Fruit fly (Drosophila melanogaster) whole organism, wandering third instar larva: ENCODE measurements around the gene cad.

ENCODE experiments used
- Abd-B ChIP-seq: fragments of >200 bp; optimal IDR thresholded peaks from 2 replicates; lab custom pipeline; 2017; ENCODE audit warnings: missing biosample characterization, missing genetic modification characterization
- CG32264 ChIP-seq: fragments of 200-800 bp; sonication (Bioruptor generic); optimal IDR thresholded peaks from 2 replicates; lab custom pipeline; 2016; ENCODE audit warnings: missing biosample characterization, missing genetic modification characterization
- CG9705 ChIP-seq: fragments of 200-800 bp; sonication (Bioruptor generic); optimal IDR thresholded peaks from 2 replicates; lab custom pipeline; 2018; ENCODE audit warnings: missing biosample characterization, mild to moderate bottlenecking, missing genetic modification characterization
- CrebA ChIP-seq: fragments of 200-800 bp; sonication (Bioruptor generic); optimal IDR thresholded peaks from 2 replicates; lab custom pipeline; 2016; ENCODE audit warnings: missing biosample characterization, mild to moderate bottlenecking, missing genetic modification characterization, borderline replicate concordance
- Dfd ChIP-seq: fragments of >200 bp; optimal IDR thresholded peaks from 2 replicates; lab custom pipeline; 2017; ENCODE audit warnings: missing biosample characterization, missing genetic modification characterization
- Dif ChIP-seq: fragments of 200-275, 200-300 bp; sonication (Bioruptor generic); optimal IDR thresholded peaks from 2 replicates; lab custom pipeline; 2018; ENCODE audit warnings: missing biosample characterization, missing genetic modification characterization; ENCODE audit not compliant: partially characterized antibody
- GATAd ChIP-seq: sonication (Bioruptor generic); optimal IDR thresholded peaks from 2 replicates; lab custom pipeline; 2016; ENCODE audit warnings: missing biosample characterization, missing genetic modification characterization
- HLH106 ChIP-seq: fragments of 200-800 bp; optimal IDR thresholded peaks from 3 replicates; lab custom pipeline; 2019; ENCODE audit warnings: missing biosample characterization, mild to moderate bottlenecking, missing genetic modification characterization, moderate library complexity
- Hnf4 ChIP-seq: fragments of 200-800 bp; sonication (Bioruptor generic); optimal IDR thresholded peaks from 2 replicates; lab custom pipeline; 2016; ENCODE audit warnings: missing biosample characterization, mild to moderate bottlenecking, missing genetic modification characterization
- Hr78 ChIP-seq: fragments of >200 bp; optimal IDR thresholded peaks from 2 replicates; lab custom pipeline; 2017; ENCODE audit warnings: missing biosample characterization, missing genetic modification characterization
- Hr83 ChIP-seq: fragments of 200-300 bp; sonication (Bioruptor generic); optimal IDR thresholded peaks from 2 replicates; lab custom pipeline; 2016; ENCODE audit warnings: missing biosample characterization, mild to moderate bottlenecking, missing genetic modification characterization, moderate library complexity; ENCODE audit not compliant: poor library complexity, severe bottlenecking
- Jra ChIP-seq: sonication (Bioruptor generic); optimal IDR thresholded peaks from 2 replicates; lab custom pipeline; 2016; ENCODE audit warnings: missing biosample characterization, missing genetic modification characterization
- Mio ChIP-seq: sonication (Bioruptor generic); optimal IDR thresholded peaks from 2 replicates; lab custom pipeline; 2016; ENCODE audit warnings: missing biosample characterization, missing genetic modification characterization
- Myc ChIP-seq: fragments of >200 bp; optimal IDR thresholded peaks from 2 replicates; lab custom pipeline; 2017
- N ChIP-seq: fragments of >200 bp; optimal IDR thresholded peaks from 2 replicates; lab custom pipeline; 2018; ENCODE audit warnings: missing biosample characterization, missing external identifiers, missing genetic modification characterization
- OdsH ChIP-seq: fragments of 200-800 bp; sonication (Bioruptor generic); optimal IDR thresholded peaks from 2 replicates; lab custom pipeline; 2016; ENCODE audit warnings: missing biosample characterization, mild to moderate bottlenecking, missing genetic modification characterization
- Rel ChIP-seq, 2 experiments: fragments of 200-800 bp; sonication (Bioruptor generic) in 1 of 2; optimal IDR thresholded peaks; 2 replicates in 1 of 2; 3 replicates in 1 of 2; lab custom pipeline; 2016 to 2019; ENCODE audit warnings: mild to moderate bottlenecking in 2 of 2, missing biosample characterization in 2 of 2, missing genetic modification characterization in 2 of 2, moderate library complexity in 1 of 2
- Sp1 ChIP-seq: fragments of 200-800 bp; sonication (Bioruptor generic); optimal IDR thresholded peaks from 3 replicates; lab custom pipeline; 2019; ENCODE audit warnings: missing biosample characterization, mild to moderate bottlenecking, missing genetic modification characterization, moderate library complexity
- Vsx2 ChIP-seq: fragments of 200-300, 225-300 bp; sonication (Bioruptor generic); optimal IDR thresholded peaks from 2 replicates; lab custom pipeline; 2018; ENCODE audit warnings: missing biosample characterization, missing genetic modification characterization; ENCODE audit not compliant: partially characterized antibody
- br ChIP-seq: fragments of 200-800 bp; sonication (Bioruptor generic); optimal IDR thresholded peaks from 2 replicates; lab custom pipeline; 2016; ENCODE audit warnings: missing biosample characterization, missing genetic modification characterization
- brk ChIP-seq: fragments of 200-800 bp; sonication (Bioruptor generic); optimal IDR thresholded peaks from 2 replicates; lab custom pipeline; 2016; ENCODE audit warnings: missing biosample characterization, mild to moderate bottlenecking, missing genetic modification characterization
- dl ChIP-seq, 2 experiments: fragments of 175-275, 200-275 bp in 1 of 2; fragments of 200-275 bp in 1 of 2; sonication (Bioruptor generic); optimal IDR thresholded peaks; lab custom pipeline; 2018; ENCODE audit warnings: mild to moderate bottlenecking in 2 of 2, missing biosample characterization in 2 of 2, missing genetic modification characterization in 2 of 2, moderate library complexity in 2 of 2; ENCODE audit not compliant: partially characterized antibody in 2 of 2, insufficient read depth in 1 of 2
- dmrt93B ChIP-seq: fragments of 200-800 bp; sonication (Bioruptor generic); optimal IDR thresholded peaks from 2 replicates; lab custom pipeline; 2018; ENCODE audit warnings: missing biosample characterization, mild to moderate bottlenecking, missing genetic modification characterization
- dsf ChIP-seq: sonication (Bioruptor generic); optimal IDR thresholded peaks from 2 replicates; lab custom pipeline; 2016; ENCODE audit warnings: missing biosample characterization, missing genetic modification characterization, borderline replicate concordance
- ey ChIP-seq: fragments of 200-800 bp; sonication (Bioruptor generic); optimal IDR thresholded peaks from 2 replicates; lab custom pipeline; 2016; ENCODE audit warnings: missing biosample characterization, missing genetic modification characterization
- foxo ChIP-seq, 2 experiments: fragments of 200-800 bp; sonication (Bioruptor generic); optimal IDR thresholded peaks; 2 replicates in 1 of 2; 3 replicates in 1 of 2; lab custom pipeline; 2016 to 2017; ENCODE audit warnings: missing biosample characterization in 2 of 2, missing genetic modification characterization in 2 of 2
- h ChIP-seq: fragments of 200-800 bp; sonication (Bioruptor generic); optimal IDR thresholded peaks from 3 replicates; lab custom pipeline; 2016; ENCODE audit warnings: missing biosample characterization, mild to moderate bottlenecking, missing genetic modification characterization
- jim ChIP-seq: fragments of 175-275, 200-325 bp; sonication (Bioruptor generic); optimal IDR thresholded peaks from 2 replicates; lab custom pipeline; 2016; ENCODE audit warnings: missing biosample characterization, mild to moderate bottlenecking, missing genetic modification characterization
- lola ChIP-seq: fragments of >200 bp; optimal IDR thresholded peaks from 2 replicates; lab custom pipeline; 2017; ENCODE audit warnings: missing biosample characterization, missing genetic modification characterization
- pan ChIP-seq: fragments of >200 bp; optimal IDR thresholded peaks from 2 replicates; lab custom pipeline; 2017
- psq ChIP-seq: fragments of 200-800 bp; sonication (Bioruptor generic); optimal IDR thresholded peaks from 3 replicates; lab custom pipeline; 2017; ENCODE audit warnings: missing biosample characterization, mild to moderate bottlenecking, missing genetic modification characterization, moderate library complexity
- sage ChIP-seq: fragments of 200-800 bp; sonication (Bioruptor generic); optimal IDR thresholded peaks from 2 replicates; lab custom pipeline; 2016; ENCODE audit warnings: missing biosample characterization, mild to moderate bottlenecking, missing genetic modification characterization
- sv ChIP-seq: fragments of 200-800 bp; sonication (Bioruptor generic); optimal IDR thresholded peaks from 3 replicates; lab custom pipeline; 2016; ENCODE audit warnings: missing biosample characterization, missing genetic modification characterization
- tai ChIP-seq: sonication (Bioruptor generic); optimal IDR thresholded peaks from 2 replicates; lab custom pipeline; 2016; ENCODE audit warnings: missing biosample characterization, missing genetic modification characterization
- usp ChIP-seq: fragments of >200 bp; optimal IDR thresholded peaks from 2 replicates; lab custom pipeline; 2017; ENCODE audit warnings: missing biosample characterization, missing genetic modification characterization
- woc ChIP-seq: sonication (Bioruptor generic); optimal IDR thresholded peaks from 2 replicates; lab custom pipeline; 2016; ENCODE audit warnings: missing biosample characterization, mild to moderate bottlenecking, missing genetic modification characterization

Gene cad

DNA sequence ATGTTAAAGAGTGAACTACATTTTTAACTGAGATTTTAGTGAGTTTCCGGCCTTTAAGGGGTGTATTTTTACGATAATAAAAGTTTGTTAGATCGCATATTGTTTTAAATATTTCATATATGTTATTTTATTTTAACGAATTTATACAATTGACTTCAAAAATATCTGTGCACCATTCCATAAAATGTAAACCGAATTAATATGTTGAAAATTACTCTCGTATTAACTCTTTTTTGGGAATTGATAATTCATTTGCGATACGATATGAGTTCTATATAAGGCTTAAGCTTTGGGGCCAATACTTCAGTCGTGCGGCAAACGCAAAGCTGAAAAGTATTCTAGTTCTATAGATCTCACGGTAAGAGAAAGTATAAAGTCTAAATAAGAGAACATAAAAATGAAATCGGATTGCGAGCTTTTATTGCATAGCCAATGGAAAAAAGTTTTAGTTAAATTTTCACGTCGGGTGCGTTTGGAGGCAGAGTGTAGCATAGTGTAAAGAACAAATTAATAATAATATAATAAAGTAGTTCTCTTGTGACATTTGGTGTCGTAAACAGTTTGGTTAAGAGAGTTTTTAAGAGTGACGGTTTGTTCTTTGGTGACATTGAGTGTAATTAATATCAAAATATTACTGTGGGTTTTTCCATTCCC lies 53.7 kb downstream of the cad start:
- no peak for TF ChIP-seq tai (GFP tag; lab: Kevin White, UChicago)
- no peak for TF ChIP-seq jim (GFP tag; lab: Kevin White, UChicago)
- no peak for TF ChIP-seq Dif (GFP tag; lab: Kevin White, UChicago)
- no peak for TF ChIP-seq Jra (GFP tag; lab: Kevin White, UChicago)

DNA sequence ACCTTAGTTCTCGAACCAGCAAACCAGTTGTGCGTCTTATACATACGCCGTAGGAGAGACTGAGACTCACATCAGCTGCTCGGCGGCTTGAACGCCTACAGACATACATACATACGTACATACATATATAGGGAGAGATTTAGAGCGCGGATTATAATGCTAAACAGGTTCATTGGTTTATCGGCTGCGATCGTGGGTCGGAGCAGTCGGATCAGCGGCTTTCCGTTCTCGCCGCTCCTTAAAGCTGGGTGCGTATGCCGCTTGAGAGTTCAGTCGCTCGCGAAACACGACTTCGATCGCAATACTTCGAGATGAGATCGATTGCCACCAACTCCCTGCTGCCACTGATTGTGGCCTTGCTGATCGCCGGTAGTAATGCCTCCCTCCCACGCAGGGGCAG lies 54.7 kb downstream of the cad start:
- TF ChIP-seq Myc (lab: Kevin White, UChicago) = no peak
- no peak for TF ChIP-seq br (GFP tag; lab: Kevin White, UChicago)
- TF ChIP-seq brk (GFP tag; lab: Kevin White, UChicago) = no peak
- no peak for TF ChIP-seq h (GFP tag; lab: Kevin White, UChicago)
- TF ChIP-seq sage (GFP tag; lab: Kevin White, UChicago) = no peak
- TF ChIP-seq CG9705 (GFP tag; lab: Kevin White, UChicago) = no peak
- TF ChIP-seq Dif (GFP tag; lab: Kevin White, UChicago) = no peak
- peak in 1 of 2 experiments; percentile 14 for TF ChIP-seq dl (GFP tag; optimal IDR thresholded peaks at IDR 0.05; lab: Kevin White, UChicago; ENCODE audit: insufficient read depth in 1 of 2, partially characterized antibody in 2 of 2)
- TF ChIP-seq jim (GFP tag; lab: Kevin White, UChicago) = no peak
- TF ChIP-seq dsf (GFP tag; lab: Kevin White, UChicago) = no peak
- no peak for TF ChIP-seq lola (GFP tag; lab: Kevin White, UChicago)
- TF ChIP-seq dmrt93B = no peak
- no peak for TF ChIP-seq Abd-B (GFP tag; lab: Kevin White, UChicago)
- peak; percentile 10 for TF ChIP-seq woc (GFP tag; lab: Kevin White, UChicago)
- TF ChIP-seq Hr83 (GFP tag; lab: Kevin White, UChicago) = peak; percentile 9
- TF ChIP-seq N = no peak
- no peak for TF ChIP-seq pan
- no peak for TF ChIP-seq Hr78 (GFP tag; lab: Kevin White, UChicago)
- no peak for TF ChIP-seq Hnf4 (GFP tag; lab: Kevin White, UChicago)
- no peak for TF ChIP-seq CG32264 (GFP tag; lab: Kevin White, UChicago)
- no peak for TF ChIP-seq Dfd (GFP tag; lab: Kevin White, UChicago)
- TF ChIP-seq HLH106 = no peak
- no peak for TF ChIP-seq foxo (GFP tag; optimal IDR thresholded peaks at IDR 0.05; lab: Kevin White, UChicago)
- TF ChIP-seq OdsH (GFP tag; lab: Kevin White, UChicago) = no peak
- TF ChIP-seq Mio (GFP tag; lab: Kevin White, UChicago) = no peak
- no peak for TF ChIP-seq usp
- TF ChIP-seq psq (GFP tag; lab: Kevin White, UChicago) = no peak
- TF ChIP-seq ey (GFP tag; lab: Kevin White, UChicago) = no peak
- peak; percentile 3 for TF ChIP-seq CrebA (GFP tag; lab: Kevin White, UChicago)
- no peak for TF ChIP-seq Jra (GFP tag; lab: Kevin White, UChicago)
- no peak for TF ChIP-seq tai (GFP tag; lab: Kevin White, UChicago)
- TF ChIP-seq Sp1 = no peak
- no peak for TF ChIP-seq GATAd
- peak; percentile 58 for TF ChIP-seq Rel (GFP tag; optimal IDR thresholded peaks at IDR 0.05; lab: Kevin White, UChicago)
- TF ChIP-seq Rel (tag; optimal IDR thresholded peaks at IDR 0.05; lab: Kevin White, UChicago) = no peak
- TF ChIP-seq Vsx2 (GFP tag; lab: Kevin White, UChicago) = no peak

DNA sequence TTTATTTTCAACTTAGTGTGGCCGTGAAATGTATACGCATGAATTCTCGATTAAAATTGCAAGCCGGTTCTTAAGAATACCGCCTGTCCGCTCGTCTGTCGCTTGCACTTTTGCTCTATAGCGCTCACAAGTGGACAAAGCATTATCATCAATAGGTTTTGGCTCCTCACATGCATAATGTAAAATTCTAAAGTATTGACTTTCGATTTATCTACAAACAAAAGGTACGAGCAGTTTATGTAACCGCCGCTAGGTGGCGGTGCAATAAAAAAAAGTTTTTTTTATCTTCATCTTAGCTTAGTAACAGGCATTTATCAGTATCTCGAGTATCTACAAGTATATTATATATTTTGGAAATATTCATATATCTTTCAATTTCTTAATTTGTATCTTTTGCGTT lies 55.7 kb downstream of the cad start:
- TF ChIP-seq Hr78 (GFP tag; lab: Kevin White, UChicago) (no peak), GATAd (no peak), psq (GFP tag; lab: Kevin White, UChicago) (no peak), woc (GFP tag; lab: Kevin White, UChicago) (no peak), Vsx2 (GFP tag; lab: Kevin White, UChicago) (no peak), usp (no peak), Sp1 (no peak), CrebA (GFP tag; lab: Kevin White, UChicago) (no peak), CG9705 (GFP tag; lab: Kevin White, UChicago) (no peak), tai (GFP tag; lab: Kevin White, UChicago) (no peak), sv (GFP tag; lab: Kevin White, UChicago) (no peak), Jra (GFP tag; lab: Kevin White, UChicago) (no peak), HLH106 (no peak), Hr83 (GFP tag; lab: Kevin White, UChicago) (no peak), CG32264 (GFP tag; lab: Kevin White, UChicago) (no peak), Mio (GFP tag; lab: Kevin White, UChicago) (no peak), N (no peak), ey (GFP tag; lab: Kevin White, UChicago) (no peak)
